Worm (Caenorhabditis elegans) whole organism, L3 larva: ENCODE results near the gene C25G4.17.

Source experiments
- ZK546.5 ChIP-seq: sonication (generic microtip); optimal IDR thresholded peaks from 2 replicates; lab custom pipeline; 2017; ENCODE audit warnings: missing biosample characterization, missing genetic modification characterization
- ama-1 ChIP-seq: fragments of 150-350 bp; optimal IDR thresholded peaks from 2 replicates; lab custom pipeline; 2018
- daf-12 ChIP-seq: fragments of 150-350 bp; optimal IDR thresholded peaks from 2 replicates; lab custom pipeline; 2014; ENCODE audit warnings: missing biosample characterization, missing genetic modification reagents, missing genetic modification characterization
- egl-27 ChIP-seq: sonication (generic microtip); optimal IDR thresholded peaks from 4 replicates; lab custom pipeline; 2017; ENCODE audit warnings: missing biosample characterization, missing genetic modification reagents, missing genetic modification characterization
- snpc-4 ChIP-seq: fragments of 150-350 bp; optimal IDR thresholded peaks from 2 replicates; lab custom pipeline; 2014; ENCODE audit warnings: missing biosample characterization, missing genetic modification characterization

- TF ChIP-seq daf-12 (no peak), egl-27 (tag; lab: Kevin White, UChicago) (no peak), ZK546.5 (tag; lab: Kevin White, UChicago) (no peak), ama-1 (lab: Kevin White, UChicago) (no peak), snpc-4 (tag; lab: Kevin White, UChicago) (no peak)
Observed at ce11 chrIV:12451225-12451831, 9.5 kb downstream of the C25G4.17 start, which contains the start of gene dpy-26.
